Worm (Caenorhabditis elegans) whole organism, late embryonic: Measurements from ENCODE around the gene F41G3.18.

Experiments
- C38D4.7 ChIP-seq: fragments of 200-800 bp; sonication (Bioruptor generic); optimal IDR thresholded peaks from 2 replicates; lab custom pipeline; 2018; ENCODE audit warnings: mild to moderate bottlenecking, missing genetic modification characterization, moderate library complexity, missing compliant biosample characterization
- K02D7.2 ChIP-seq: sonication (generic microtip); optimal IDR thresholded peaks from 2 replicates; lab custom pipeline; 2017; ENCODE audit warnings: mild to moderate bottlenecking, missing genetic modification characterization, missing compliant biosample characterization
- K09A11.1 ChIP-seq: sonication (generic microtip); optimal IDR thresholded peaks from 2 replicates; lab custom pipeline; 2017; ENCODE audit warnings: antibody characterized with exemption, mild to moderate bottlenecking, missing genetic modification characterization, missing compliant biosample characterization; ENCODE audit not compliant: insufficient read depth
- ceh-31 ChIP-seq: sonication (generic microtip); optimal IDR thresholded peaks from 2 replicates; lab custom pipeline; 2016; ENCODE audit warnings: missing genetic modification characterization, missing compliant biosample characterization
- ceh-34 ChIP-seq: sonication (generic microtip); optimal IDR thresholded peaks from 2 replicates; lab custom pipeline; 2016; ENCODE audit warnings: mild to moderate bottlenecking, missing genetic modification characterization, missing compliant biosample characterization
- ceh-48 ChIP-seq: sonication (generic microtip); optimal IDR thresholded peaks from 2 replicates; lab custom pipeline; 2016; ENCODE audit warnings: missing genetic modification characterization, inconsistent platforms, missing compliant biosample characterization
- ceh-6 ChIP-seq: fragments of 200-800 bp; sonication (Bioruptor generic); optimal IDR thresholded peaks from 2 replicates; lab custom pipeline; 2018; ENCODE audit warnings: mild to moderate bottlenecking, missing genetic modification characterization, missing compliant biosample characterization
- ceh-9 ChIP-seq: sonication (generic microtip); optimal IDR thresholded peaks from 2 replicates; lab custom pipeline; 2016; ENCODE audit warnings: mild to moderate bottlenecking, missing genetic modification characterization, inconsistent platforms, missing compliant biosample characterization
- dmd-4 ChIP-seq: sonication (generic microtip); optimal IDR thresholded peaks from 2 replicates; lab custom pipeline; 2016; ENCODE audit warnings: borderline replicate concordance, missing genetic modification characterization, missing compliant biosample characterization
- elt-2 ChIP-seq: sonication (generic microtip); optimal IDR thresholded peaks from 2 replicates; lab custom pipeline; 2016; ENCODE audit warnings: missing genetic modification reagents, missing genetic modification characterization, missing compliant biosample characterization
- elt-4 ChIP-seq: sonication (generic microtip); optimal IDR thresholded peaks from 2 replicates; lab custom pipeline; 2016; ENCODE audit warnings: missing genetic modification characterization, missing compliant biosample characterization
- ets-4 ChIP-seq: sonication (generic microtip); optimal IDR thresholded peaks from 2 replicates; lab custom pipeline; 2016; ENCODE audit warnings: missing genetic modification characterization, missing compliant biosample characterization
- eyg-1 ChIP-seq: sonication (generic microtip); optimal IDR thresholded peaks from 2 replicates; lab custom pipeline; 2016; ENCODE audit warnings: missing genotype, missing genetic modification characterization, missing compliant biosample characterization
- fax-1 ChIP-seq: sonication (generic microtip); optimal IDR thresholded peaks from 2 replicates; lab custom pipeline; 2016; ENCODE audit warnings: missing genotype, missing genetic modification characterization, missing compliant biosample characterization
- gmeb-2 ChIP-seq: sonication (generic microtip); optimal IDR thresholded peaks from 2 replicates; lab custom pipeline; 2016; ENCODE audit warnings: missing genetic modification characterization, inconsistent platforms, missing compliant biosample characterization
- hlh-8 ChIP-seq: sonication (generic microtip); optimal IDR thresholded peaks from 2 replicates; lab custom pipeline; 2016; ENCODE audit warnings: missing genotype, missing genetic modification characterization, missing compliant biosample characterization
- madf-2 ChIP-seq: sonication (generic microtip); optimal IDR thresholded peaks from 2 replicates; lab custom pipeline; 2017; ENCODE audit warnings: missing genetic modification characterization, missing compliant biosample characterization
- nfya-1 ChIP-seq: sonication (generic microtip); optimal IDR thresholded peaks from 2 replicates; lab custom pipeline; 2017; ENCODE audit warnings: missing genetic modification characterization, mild to moderate bottlenecking, missing compliant biosample characterization, antibody characterized with exemption, moderate library complexity
- nhr-11 ChIP-seq: fragments of 150-350 bp; optimal IDR thresholded peaks from 2 replicates; lab custom pipeline; 2014; ENCODE audit warnings: missing biosample characterization, missing genetic modification characterization
- npax-4 ChIP-seq: sonication (generic microtip); optimal IDR thresholded peaks from 2 replicates; lab custom pipeline; 2016; ENCODE audit warnings: missing genetic modification characterization, missing compliant biosample characterization
- odd-2 ChIP-seq: sonication (generic microtip); optimal IDR thresholded peaks from 2 replicates; lab custom pipeline; 2017; ENCODE audit warnings: antibody characterized with exemption, mild to moderate bottlenecking, missing genetic modification characterization, missing compliant biosample characterization
- pag-3 ChIP-seq: sonication (generic microtip); optimal IDR thresholded peaks from 2 replicates; lab custom pipeline; 2016; ENCODE audit warnings: missing compliant biosample characterization, missing genetic modification characterization, borderline replicate concordance
- pha-2 ChIP-seq: sonication (generic microtip); optimal IDR thresholded peaks from 2 replicates; lab custom pipeline; 2017; ENCODE audit warnings: mild to moderate bottlenecking, missing genetic modification characterization, missing compliant biosample characterization
- rnt-1 ChIP-seq: sonication (generic microtip); optimal IDR thresholded peaks from 2 replicates; lab custom pipeline; 2016; ENCODE audit warnings: missing genetic modification characterization, missing compliant biosample characterization
- syd-9 ChIP-seq: sonication (generic microtip); optimal IDR thresholded peaks from 2 replicates; lab custom pipeline; 2016; ENCODE audit warnings: mild to moderate bottlenecking, missing genetic modification characterization, moderate library complexity, missing compliant biosample characterization
- tbx-2 ChIP-seq: sonication (generic microtip); optimal IDR thresholded peaks from 2 replicates; lab custom pipeline; 2016; ENCODE audit warnings: missing genetic modification characterization, missing compliant biosample characterization
- ttx-3 ChIP-seq: sonication (generic microtip); optimal IDR thresholded peaks from 2 replicates; lab custom pipeline; 2016; ENCODE audit warnings: missing genetic modification reagents, missing genetic modification characterization, missing compliant biosample characterization
- unc-3 ChIP-seq, 2 experiments: fragments of 200-800 bp in 1 of 2; sonication (Bioruptor generic) in 1 of 2; sonication (generic microtip) in 1 of 2; conservative IDR thresholded peaks in 1 of 2; optimal IDR thresholded peaks in 1 of 2; 2 replicates each; pipeline versions ENCODE4 v1.3.6 to Lab custom; 2016 to 2022; ENCODE audit warnings: missing compliant biosample characterization in 2 of 2, missing genetic modification characterization in 2 of 2, missing genetic modification reagents in 1 of 2
- unc-42 ChIP-seq: sonication (generic microtip); optimal IDR thresholded peaks from 2 replicates; lab custom pipeline; 2016; ENCODE audit warnings: missing genotype, missing genetic modification characterization, missing compliant biosample characterization
- unc-55 ChIP-seq: sonication (generic microtip); optimal IDR thresholded peaks from 2 replicates; lab custom pipeline; 2017; ENCODE audit warnings: missing biosample characterization, missing genetic modification reagents, missing genetic modification characterization

The F41G3.18 gene

ce11 chrII:6781231-6781630 is 13.1 kb downstream of the F41G3.18 start:
- TF ChIP-seq elt-2 (peak; percentile 64), nfya-1 (tag; lab: Kevin White, UChicago) (no peak), unc-3 (GFP tag; conservative IDR thresholded peaks at IDR 0.05; lab: Robert Waterston, UW) (no peak), unc-3 (tag; optimal IDR thresholded peaks at IDR 0.05; lab: Kevin White, UChicago) (no peak), tbx-2 (tag; lab: Kevin White, UChicago) (no peak)

DNA sequence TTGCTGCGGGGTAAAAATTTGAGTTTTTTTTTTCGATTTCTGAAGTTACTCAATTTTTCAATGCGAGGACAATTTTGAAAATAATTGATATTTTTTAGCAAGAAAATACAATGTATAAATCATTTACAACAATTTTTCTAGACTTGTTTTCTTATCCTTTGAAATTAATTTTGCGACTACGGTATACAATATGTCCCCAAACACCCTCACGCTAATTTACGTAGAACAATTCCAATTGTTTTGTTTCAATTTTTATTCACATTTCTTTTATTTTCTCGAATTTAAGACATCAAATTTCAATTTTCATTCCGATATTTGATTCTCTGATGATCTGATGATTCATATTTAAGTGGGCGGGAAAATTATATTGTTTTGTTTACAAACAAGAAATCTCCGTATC is 13.9 kb downstream of the F41G3.18 start:
- no peak for TF ChIP-seq ets-4 (tag; lab: Kevin White, UChicago)
- no peak for TF ChIP-seq unc-42
- no peak for TF ChIP-seq npax-4 (tag; lab: Kevin White, UChicago)
- TF ChIP-seq nhr-11 (tag; lab: Kevin White, UChicago): no peak
- no peak for TF ChIP-seq C38D4.7
- no peak for TF ChIP-seq rnt-1
- no peak for TF ChIP-seq hlh-8 (tag; lab: Kevin White, UChicago)
- TF ChIP-seq K09A11.1 (tag; lab: Kevin White, UChicago): no peak
- no peak for TF ChIP-seq dmd-4 (tag; lab: Kevin White, UChicago)
- TF ChIP-seq fax-1 (tag; lab: Kevin White, UChicago): no peak
- TF ChIP-seq ceh-6 (GFP tag; lab: Kevin White, UChicago): no peak
- no peak for TF ChIP-seq odd-2 (tag; lab: Kevin White, UChicago)
- TF ChIP-seq unc-3 (GFP tag; conservative IDR thresholded peaks at IDR 0.05; lab: Robert Waterston, UW): no peak
- TF ChIP-seq unc-3 (tag; optimal IDR thresholded peaks at IDR 0.05; lab: Kevin White, UChicago): no peak
- TF ChIP-seq ttx-3 (tag; lab: Kevin White, UChicago): no peak
- TF ChIP-seq K02D7.2 (tag; lab: Kevin White, UChicago): no peak
- TF ChIP-seq madf-2 (tag; lab: Kevin White, UChicago): no peak
- no peak for TF ChIP-seq syd-9 (tag; lab: Kevin White, UChicago)

ce11 chrII:6782738-6783163 is 14.6 kb downstream of the F41G3.18 start:
- no peak for TF ChIP-seq elt-2
- peak; percentile 3 for TF ChIP-seq ceh-31 (tag; lab: Kevin White, UChicago)
- no peak for TF ChIP-seq ceh-9 (tag; lab: Kevin White, UChicago)
- TF ChIP-seq ceh-48: peak; percentile 29
- no peak for TF ChIP-seq fax-1 (tag; lab: Kevin White, UChicago)
- TF ChIP-seq pha-2 (tag; lab: Kevin White, UChicago): no peak
- peak; percentile 24 for TF ChIP-seq C38D4.7
- no peak for TF ChIP-seq pag-3 (tag; lab: Kevin White, UChicago)
- TF ChIP-seq ceh-34: peak; percentile 36
- TF ChIP-seq tbx-2 (tag; lab: Kevin White, UChicago): peak; percentile 32
- TF ChIP-seq madf-2 (tag; lab: Kevin White, UChicago): peak; percentile 2
- TF ChIP-seq gmeb-2 (tag; lab: Kevin White, UChicago): no peak

ce11 chrII:6783377-6783829 is 15.3 kb downstream of the F41G3.18 start, which contains the start of gene gldi-2:
TSS of gene gldi-2 (plus strand) at chrII:6783427.
- no peak for TF ChIP-seq elt-4 (tag; lab: Kevin White, UChicago)
- no peak for TF ChIP-seq rnt-1
- no peak for TF ChIP-seq unc-55 (GFP tag; lab: Kevin White, UChicago)
- TF ChIP-seq elt-2: no peak

ce11 chrII:6788672-6789298 is 20.7 kb downstream of the F41G3.18 start, which contains the start of gene T13C2.3:
TSS of gene T13C2.3 (plus strand) at chrII:6789248.
- peak; percentile 36 for TF ChIP-seq unc-55 (GFP tag; lab: Kevin White, UChicago)
- no peak for TF ChIP-seq eyg-1
